Fruit fly (Drosophila melanogaster) whole organism, embryonic: Measurements from ENCODE around the gene CG11679.

Experiments
- CG11247 ChIP-seq: fragments of 200-800 bp; sonication (Bioruptor generic); IDR thresholded peaks from 2 replicates; pipeline ENCODE4 v1.3.6; 2022; ENCODE audit warnings: missing biosample characterization, missing genetic modification characterization
- CG11723 ChIP-seq: fragments of 200-800 bp; sonication (Bioruptor generic); optimal IDR thresholded peaks from 2 replicates; lab custom pipeline; 2017; ENCODE audit warnings: missing biosample characterization, mild to moderate bottlenecking, missing genetic modification characterization
- CG13424 ChIP-seq: fragments of 200-800 bp; sonication (Bioruptor generic); optimal IDR thresholded peaks from 2 replicates; lab custom pipeline; 2019; ENCODE audit warnings: missing biosample characterization, mild to moderate bottlenecking, missing genetic modification characterization, moderate library complexity
- CG13624 ChIP-seq: fragments of 200-800 bp; sonication (Bioruptor generic); optimal IDR thresholded peaks from 2 replicates; lab custom pipeline; 2016; ENCODE audit warnings: missing biosample characterization, missing genetic modification characterization
- CG14860 ChIP-seq: fragments of 200-800 bp; sonication (Bioruptor generic); IDR thresholded peaks from 3 replicates; pipeline ENCODE4 v1.3.6; 2022; ENCODE audit warnings: missing biosample characterization, missing genetic modification characterization; ENCODE audit not compliant: partially characterized antibody
- CG15696 ChIP-seq: fragments of 200-800 bp; sonication (Bioruptor generic); optimal IDR thresholded peaks from 2 replicates; lab custom pipeline; 2019; ENCODE audit warnings: missing biosample characterization, mild to moderate bottlenecking, missing genetic modification characterization, moderate library complexity
- CG16779 ChIP-seq: fragments of 200-800 bp; sonication (Bioruptor generic); IDR thresholded peaks from 2 replicates; pipeline ENCODE4 v1.3.6; 2022; ENCODE audit warnings: missing biosample characterization, missing genetic modification characterization
- CG18011 ChIP-seq: fragments of 200-800 bp; sonication (Bioruptor generic); optimal IDR thresholded peaks from 2 replicates; lab custom pipeline; 2017; ENCODE audit warnings: missing biosample characterization, missing genetic modification characterization, mild to moderate bottlenecking, moderate library complexity, missing genotype
- CG3726 ChIP-seq: fragments of 200-800 bp; sonication (Bioruptor generic); IDR thresholded peaks from 3 replicates; pipeline ENCODE4, ENCODE4 v1.3.6; 2022; ENCODE audit warnings: missing biosample characterization, missing genetic modification characterization
- CG4360 ChIP-seq: fragments of 200-800 bp; sonication (Bioruptor generic); IDR thresholded peaks from 2 replicates; pipeline ENCODE4 v1.3.6; 2022; ENCODE audit warnings: missing biosample characterization, missing genetic modification characterization
- CG4854 ChIP-seq: fragments of 200-800 bp; sonication (Bioruptor generic); optimal IDR thresholded peaks from 2 replicates; lab custom pipeline; 2016; ENCODE audit warnings: missing biosample characterization, missing genetic modification characterization, inconsistent platforms
- CG6175 ChIP-seq: fragments of 200-800 bp; sonication (Bioruptor generic); IDR thresholded peaks from 3 replicates; pipeline ENCODE4 v1.3.6; 2022; ENCODE audit warnings: missing biosample characterization, missing genetic modification characterization
- CG6683 ChIP-seq: fragments of 200-800 bp; sonication (Bioruptor generic); optimal IDR thresholded peaks from 2 replicates; lab custom pipeline; 2017; ENCODE audit warnings: missing biosample characterization, mild to moderate bottlenecking, missing genetic modification characterization, missing genetic modification reagents
- CG7372 ChIP-seq: fragments of 200-800 bp; sonication (Bioruptor generic); IDR thresholded peaks from 2 replicates; pipeline ENCODE4 v1.3.6; 2022; ENCODE audit warnings: missing biosample characterization, missing genetic modification characterization
- CG7745 ChIP-seq: fragments of 200-800 bp; sonication (Bioruptor generic); optimal IDR thresholded peaks from 2 replicates; lab custom pipeline; 2018; ENCODE audit warnings: missing biosample characterization, mild to moderate bottlenecking, missing genetic modification characterization, moderate library complexity
- CG7839 ChIP-seq: fragments of 200-800 bp; sonication (Bioruptor generic); optimal IDR thresholded peaks from 3 replicates; lab custom pipeline; 2018; ENCODE audit warnings: missing biosample characterization, mild to moderate bottlenecking, missing genetic modification characterization, moderate library complexity
- CG8359 ChIP-seq: fragments of 200-800 bp; sonication (Bioruptor generic); optimal IDR thresholded peaks from 2 replicates; lab custom pipeline; 2017; ENCODE audit warnings: missing biosample characterization, mild to moderate bottlenecking, missing genetic modification characterization, borderline replicate concordance
- CG8388 ChIP-seq: fragments of 200-800 bp; sonication (Bioruptor generic); optimal IDR thresholded peaks from 2 replicates; lab custom pipeline; 2019; ENCODE audit warnings: missing biosample characterization, mild to moderate bottlenecking, missing genetic modification characterization, moderate library complexity
- CG9215 ChIP-seq: fragments of 200-800 bp; sonication (Bioruptor generic); IDR thresholded peaks from 2 replicates; pipeline ENCODE4 v1.3.6; 2022; ENCODE audit warnings: missing biosample characterization, missing genetic modification characterization
- CG9727 ChIP-seq: fragments of 200-800 bp; sonication (Bioruptor generic); optimal IDR thresholded peaks from 3 replicates; lab custom pipeline; 2017; ENCODE audit warnings: missing biosample characterization, mild to moderate bottlenecking, missing genetic modification characterization
- CG9876 ChIP-seq: fragments of 200-800 bp; sonication (Bioruptor generic); optimal IDR thresholded peaks from 2 replicates; lab custom pipeline; 2016; ENCODE audit warnings: missing biosample characterization, missing genetic modification characterization
- Dll ChIP-seq: fragments of 200-800 bp; sonication (Bioruptor generic); IDR thresholded peaks from 4 replicates; pipeline ENCODE4 v1.3.6; 2022; ENCODE audit warnings: missing biosample characterization, missing genetic modification characterization; ENCODE audit not compliant: partially characterized antibody
- HLH54F ChIP-seq: fragments of 200-800 bp; sonication (Bioruptor generic); optimal IDR thresholded peaks from 3 replicates; lab custom pipeline; 2016; ENCODE audit warnings: missing biosample characterization, missing genetic modification characterization
- Hr39 ChIP-seq: fragments of >200 bp; optimal IDR thresholded peaks from 2 replicates; lab custom pipeline; 2017
- Mrtf ChIP-seq: fragments of 200-800 bp; sonication (Bioruptor generic); IDR thresholded peaks from 3 replicates; pipeline ENCODE4 v1.3.6; 2022; ENCODE audit warnings: missing biosample characterization, missing genetic modification characterization
- Nf-YB ChIP-seq: fragments of 200-800 bp; sonication (Bioruptor generic); optimal IDR thresholded peaks from 3 replicates; lab custom pipeline; 2019; ENCODE audit warnings: missing biosample characterization, mild to moderate bottlenecking, missing genetic modification characterization, moderate library complexity
- Optix ChIP-seq: fragments of 200-800 bp; sonication (Bioruptor generic); IDR thresholded peaks from 3 replicates; pipeline ENCODE4 v1.3.6; 2022; ENCODE audit warnings: missing biosample characterization, missing genetic modification characterization
- Scr ChIP-seq: fragments of 200-800 bp; sonication (Bioruptor generic); IDR thresholded peaks from 2 replicates; pipeline ENCODE4 v1.3.6; 2022; ENCODE audit warnings: missing biosample characterization, missing genetic modification characterization; ENCODE audit not compliant: partially characterized antibody
- Six4 ChIP-seq: fragments of 200-800 bp; sonication (Bioruptor generic); optimal IDR thresholded peaks from 2 replicates; lab custom pipeline; 2016; ENCODE audit warnings: missing biosample characterization, missing genetic modification characterization
- Vsx1 ChIP-seq: fragments of 200-800 bp; sonication (Bioruptor generic); optimal IDR thresholded peaks from 2 replicates; lab custom pipeline; 2017; ENCODE audit warnings: missing biosample characterization, mild to moderate bottlenecking, missing genetic modification characterization, missing genetic modification reagents
- ab ChIP-seq: fragments of 200-800 bp; sonication (Bioruptor generic); optimal IDR thresholded peaks from 2 replicates; lab custom pipeline; 2016; ENCODE audit warnings: missing biosample characterization, missing genetic modification characterization
- abd-A ChIP-seq: fragments of 200-800 bp; sonication (Bioruptor generic); optimal IDR thresholded peaks from 3 replicates; lab custom pipeline; 2019; ENCODE audit warnings: missing biosample characterization, mild to moderate bottlenecking, missing genetic modification characterization, moderate library complexity
- az2 ChIP-seq: fragments of 200-800 bp; sonication (Bioruptor generic); optimal IDR thresholded peaks from 3 replicates; lab custom pipeline; 2016; ENCODE audit warnings: missing biosample characterization, missing genetic modification characterization
- btn ChIP-seq: fragments of 200-800 bp; sonication (Bioruptor generic); optimal IDR thresholded peaks from 2 replicates; lab custom pipeline; 2016; ENCODE audit warnings: missing biosample characterization, missing genetic modification characterization
- caup ChIP-seq: fragments of 200-800 bp; sonication (Bioruptor generic); optimal IDR thresholded peaks from 3 replicates; lab custom pipeline; 2017; ENCODE audit warnings: missing biosample characterization, mild to moderate bottlenecking, missing genetic modification characterization, moderate library complexity; ENCODE audit not compliant: severe bottlenecking
- chm ChIP-seq: fragments of 200-800 bp; sonication (Bioruptor generic); IDR thresholded peaks from 2 replicates; pipeline ENCODE4 v1.3.6; 2022; ENCODE audit warnings: missing biosample characterization, missing genetic modification characterization
- ems ChIP-seq: fragments of 200-800 bp; sonication (Bioruptor generic); optimal IDR thresholded peaks from 3 replicates; lab custom pipeline; 2016; ENCODE audit warnings: missing biosample characterization, missing genetic modification characterization
- fd102C ChIP-seq: fragments of 200-800 bp; sonication (Bioruptor generic); optimal IDR thresholded peaks from 2 replicates; lab custom pipeline; 2018; ENCODE audit warnings: missing biosample characterization, mild to moderate bottlenecking, missing genetic modification characterization, moderate library complexity
- gsb-n ChIP-seq: fragments of 200-800 bp; sonication (Bioruptor generic); optimal IDR thresholded peaks from 3 replicates; lab custom pipeline; 2018; ENCODE audit warnings: missing biosample characterization, mild to moderate bottlenecking, missing genetic modification characterization
- jigr1 ChIP-seq: fragments of 200-800 bp; sonication (Bioruptor generic); IDR thresholded peaks from 3 replicates; pipeline ENCODE4 v1.3.6; 2022; ENCODE audit warnings: missing biosample characterization, missing genetic modification characterization
- mirr ChIP-seq: fragments of 200-800 bp; sonication (Bioruptor generic); optimal IDR thresholded peaks from 3 replicates; lab custom pipeline; 2018; ENCODE audit warnings: missing biosample characterization, mild to moderate bottlenecking, missing genetic modification characterization
- phol ChIP-seq: fragments of 200-800 bp; sonication (Bioruptor generic); optimal IDR thresholded peaks from 3 replicates; lab custom pipeline; 2018; ENCODE audit warnings: missing biosample characterization, mild to moderate bottlenecking, missing genetic modification characterization, moderate library complexity
- pita ChIP-seq: fragments of 200-800 bp; sonication (Bioruptor generic); optimal IDR thresholded peaks from 2 replicates; lab custom pipeline; 2017; ENCODE audit warnings: missing biosample characterization, mild to moderate bottlenecking, missing genetic modification characterization
- run ChIP-seq: fragments of 200-800 bp; sonication (Bioruptor generic); optimal IDR thresholded peaks from 3 replicates; lab custom pipeline; 2018; ENCODE audit warnings: missing biosample characterization, mild to moderate bottlenecking, missing genetic modification characterization
- sens ChIP-seq: fragments of 200-800 bp; sonication (Bioruptor generic); peaks from one replicate; lab custom pipeline; 2016; ENCODE audit warnings: missing biosample characterization, missing genetic modification characterization
- sna ChIP-seq: fragments of 200-800 bp; sonication (Bioruptor generic); IDR thresholded peaks from 2 replicates; pipeline ENCODE4 v1.3.6; 2022; ENCODE audit warnings: missing biosample characterization, missing genetic modification characterization; ENCODE audit not compliant: partially characterized antibody
- twi ChIP-seq: fragments of 200-800 bp; optimal IDR thresholded peaks from 2 replicates; lab custom pipeline; 2019; ENCODE audit warnings: missing biosample characterization, mild to moderate bottlenecking, missing genetic modification characterization, moderate library complexity
- unc-4 ChIP-seq: fragments of 200-800 bp; sonication (Bioruptor generic); IDR thresholded peaks from 2 replicates; pipeline ENCODE4 v1.3.6; 2022; ENCODE audit warnings: missing biosample characterization, missing genetic modification characterization; ENCODE audit not compliant: partially characterized antibody
- zfh1 ChIP-seq: fragments of 200-800 bp; sonication (Bioruptor generic); IDR thresholded peaks from 3 replicates; pipeline ENCODE4 v1.3.6; 2022; ENCODE audit warnings: missing biosample characterization, missing genetic modification characterization

Gene CG11679

DNA sequence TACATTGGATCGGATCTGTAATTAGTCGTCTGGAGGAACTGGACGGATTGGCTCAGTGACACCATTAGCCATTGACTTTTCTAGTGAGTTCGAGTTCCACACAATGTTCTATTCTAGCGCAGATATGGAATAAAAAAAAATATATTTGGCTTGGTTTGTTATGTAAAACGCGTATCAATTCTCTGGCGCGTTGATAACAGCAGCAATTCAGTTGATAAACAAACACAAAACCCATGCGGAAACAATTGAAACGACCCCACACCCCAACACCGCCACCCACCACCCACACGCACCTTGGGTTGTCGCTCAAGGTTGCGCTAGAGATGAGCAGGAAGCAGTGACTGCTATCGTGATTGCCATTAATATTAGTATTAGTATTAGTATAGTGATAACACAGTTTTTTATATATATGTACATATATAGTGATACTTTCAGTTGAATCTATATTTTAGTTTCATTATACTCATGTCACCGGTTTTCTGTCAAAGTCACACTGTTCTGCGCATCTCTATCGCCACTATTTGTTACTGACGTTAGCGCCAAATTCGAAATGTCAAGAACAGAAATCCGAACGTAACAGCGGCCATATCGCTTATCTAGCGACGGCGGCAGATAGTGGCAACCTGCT, 41.1 kb downstream of the CG11679 start (continued):
- peak; percentile 92 for TF ChIP-seq CG9727 (GFP tag; lab: Kevin White, UChicago)
- peak; percentile 89 for TF ChIP-seq CG9215
- TF ChIP-seq CG6683 (GFP tag; lab: Kevin White, UChicago) = peak; percentile 84
- TF ChIP-seq Vsx1 = peak; percentile 79
- no peak for TF ChIP-seq Hr39
- no peak for TF ChIP-seq pita
- TF ChIP-seq CG8359 (GFP tag; lab: Kevin White, UChicago) = peak; percentile 82
- TF ChIP-seq CG7839 (tag; lab: Kevin White, UChicago) = peak; percentile 96
- TF ChIP-seq HLH54F (GFP tag; lab: Kevin White, UChicago) = peak; percentile 45
- TF ChIP-seq CG6175 (GFP tag; lab: Robert Waterston, UW) = peak; percentile 93
- no peak for TF ChIP-seq sna (GFP tag; lab: Robert Waterston, UW)
- no peak for TF ChIP-seq CG7745
- no peak for TF ChIP-seq CG9876
- TF ChIP-seq CG4360 = no peak; the same call in 1 of the 2 replicates
- peak; percentile 83 for TF ChIP-seq sens (GFP tag; lab: Kevin White, UChicago)
- TF ChIP-seq CG3726 (GFP tag; lab: Robert Waterston, UW) = peak; percentile 86
- peak; percentile 72 for TF ChIP-seq run (tag; lab: Kevin White, UChicago)
- TF ChIP-seq CG7372 = peak; percentile 92
- peak; percentile 67 for TF ChIP-seq CG13624 (GFP tag; lab: Kevin White, UChicago)
- TF ChIP-seq CG14860 (GFP tag; lab: Robert Waterston, UW) = no peak
- peak; percentile 81 for TF ChIP-seq gsb-n (tag; lab: Kevin White, UChicago)
- peak; percentile 82 for TF ChIP-seq mirr
- peak; percentile 87 for TF ChIP-seq Optix (GFP tag; lab: Robert Waterston, UW)
- peak; percentile 92 for TF ChIP-seq chm
- peak; percentile 91 for TF ChIP-seq Mrtf (GFP tag; lab: Robert Waterston, UW)
- peak; percentile 33 for TF ChIP-seq unc-4 (GFP tag; lab: Robert Waterston, UW)
- TF ChIP-seq btn (GFP tag; lab: Kevin White, UChicago) = no peak
- TF ChIP-seq Six4 (GFP tag; lab: Kevin White, UChicago) = peak; percentile 84
- peak; percentile 81 for TF ChIP-seq CG11723 (GFP tag; lab: Kevin White, UChicago)
- TF ChIP-seq az2 (GFP tag; lab: Kevin White, UChicago) = peak; percentile 88
- TF ChIP-seq CG13424 (tag; lab: Kevin White, UChicago) = peak; percentile 91
- TF ChIP-seq CG4854 = peak; percentile 67
- peak; percentile 76 for TF ChIP-seq CG18011 (GFP tag; lab: Kevin White, UChicago)
- peak; percentile 91 for TF ChIP-seq CG11247 (GFP tag; lab: Robert Waterston, UW)
- TF ChIP-seq CG8388 (GFP tag; lab: Kevin White, UChicago) = peak; percentile 87
- TF ChIP-seq Nf-YB (GFP tag; lab: Kevin White, UChicago) = peak; percentile 56
- TF ChIP-seq ab = peak; percentile 24
- TF ChIP-seq CG16779 (GFP tag; lab: Robert Waterston, UW) = peak; percentile 90
- peak; percentile 82 for TF ChIP-seq ems (GFP tag; lab: Kevin White, UChicago)
- TF ChIP-seq abd-A (tag; lab: Kevin White, UChicago) = no peak
- peak; percentile 94 for TF ChIP-seq caup (GFP tag; lab: Kevin White, UChicago)
- TF ChIP-seq zfh1 (GFP tag; lab: Robert Waterston, UW) = peak; percentile 97
- TF ChIP-seq jigr1 (GFP tag; lab: Robert Waterston, UW) = peak; percentile 75; the same call in 2 of the 3 replicates
- TF ChIP-seq Scr (GFP tag; lab: Robert Waterston, UW) = peak; percentile 56
- TF ChIP-seq phol (tag; lab: Kevin White, UChicago) = peak; percentile 93
- TF ChIP-seq CG15696 = peak; percentile 84
- TF ChIP-seq fd102C = peak; percentile 62
- TF ChIP-seq twi (tag; lab: Kevin White, UChicago) = peak; percentile 69
- no peak; the same call in 3 of the 4 replicates for TF ChIP-seq Dll
